Fruit fly (Drosophila melanogaster) S2 (cell line): ENCODE data around the gene gudu.

Source experiments
- CG8478 ChIP-seq: fragments of >200 bp; optimal IDR thresholded peaks from 2 replicates; lab custom pipeline; 2018
- CTCF ChIP-seq, 2 experiments: fragments of >200 bp; optimal IDR thresholded peaks; 2 replicates each; lab custom pipeline; 2018

The gudu gene

dm6 chr2L:7436492-7437324 is 48.4 kb downstream of the gudu start:
- TF ChIP-seq CG8478 (no peak), CTCF (optimal IDR thresholded peaks at IDR 0.05; lab: Kevin White, UChicago) (no peak)

- TF ChIP-seq CTCF (optimal IDR thresholded peaks at IDR 0.05; lab: Kevin White, UChicago) (no peak), CG8478 (no peak)
Observed at dm6 chr2L:7437325-7437707, 49.0 kb downstream of the gudu start, which contains the start of gene CG5973. Gene CG5973 (plus strand): TSS chr2L:7437492.

dm6 chr2L:7438505-7438904 is 50.2 kb downstream of the gudu start:
- TF ChIP-seq CTCF (optimal IDR thresholded peaks at IDR 0.05; lab: Kevin White, UChicago) (no peak), CG8478 (no peak)
